Worm (Caenorhabditis elegans) whole organism, L4 larva: ENCODE results near the gene isy-1.
A peak's percentile ranks its signal among the peaks of the same experiment; 100 is the strongest.

ENCODE experiments used
- F37D6.2 ChIP-seq: sonication (generic microtip); optimal IDR thresholded peaks from 2 replicates; lab custom pipeline; 2016; ENCODE audit warnings: mild to moderate bottlenecking, missing genetic modification characterization, missing compliant biosample characterization
- F44E2.7 ChIP-seq: fragments of 200-800 bp; sonication (Bioruptor generic); IDR thresholded peaks from 2 replicates; pipeline ENCODE4 v2.1.2; 2022; ENCODE audit warnings: missing genetic modification characterization, missing compliant biosample characterization
- T20F7.1 ChIP-seq: fragments of 200-800 bp; sonication (Bioruptor generic); optimal IDR thresholded peaks from 2 replicates; lab custom pipeline; 2018; ENCODE audit warnings: mild to moderate bottlenecking, missing genetic modification characterization, missing compliant biosample characterization
- T26A8.4 ChIP-seq: fragments of 200-800 bp; sonication (Bioruptor generic); IDR thresholded peaks from 2 replicates; pipeline ENCODE4 v1.3.6; 2022; ENCODE audit warnings: missing genetic modification characterization, missing compliant biosample characterization
- Y105C5A.15 ChIP-seq: fragments of 200-800 bp; sonication (Bioruptor generic); IDR thresholded peaks from 2 replicates; pipeline ENCODE4 v1.3.6; 2022; ENCODE audit warnings: missing genetic modification characterization, missing compliant biosample characterization
- aha-1 ChIP-seq: fragments of 150-350 bp; peaks from one replicate; lab custom pipeline; 2014; ENCODE audit warnings: missing biosample characterization, missing genetic modification characterization
- ama-1 ChIP-seq: fragments of 150-350 bp; optimal IDR thresholded peaks from 2 replicates; lab custom pipeline; 2014; ENCODE audit warnings: inconsistent platforms, mixed read lengths
- ceh-32 ChIP-seq: sonication (generic microtip); optimal IDR thresholded peaks from 2 replicates; lab custom pipeline; 2016; ENCODE audit warnings: mild to moderate bottlenecking, missing genetic modification characterization, missing compliant biosample characterization; ENCODE audit not compliant: poor library complexity
- ceh-62 ChIP-seq: sonication (generic microtip); optimal IDR thresholded peaks from 2 replicates; lab custom pipeline; 2017; ENCODE audit warnings: missing biosample characterization, missing genetic modification characterization
- ces-1 ChIP-seq: fragments of 150-350 bp; sonication (generic microtip); optimal IDR thresholded peaks from 4 replicates; lab custom pipeline; 2014; ENCODE audit warnings: missing biosample characterization, missing genetic modification reagents, missing genetic modification characterization
- daf-16 ChIP-seq, 3 experiments: sonication (generic microtip); optimal IDR thresholded peaks; 2 replicates each; lab custom pipeline; 2016 to 2017; ENCODE audit warnings: missing genetic modification characterization in 3 of 3, missing genetic modification reagents in 3 of 3, mild to moderate bottlenecking in 2 of 3, missing compliant biosample characterization in 2 of 3, missing biosample characterization in 1 of 3, moderate library complexity in 1 of 3
- dmd-6 ChIP-seq: fragments of 200-800 bp; sonication (Bioruptor generic); IDR thresholded peaks from 2 replicates; pipeline ENCODE4 v1.3.6; 2022; ENCODE audit warnings: missing genetic modification reagents, missing genetic modification characterization, missing compliant biosample characterization
- dmd-8 ChIP-seq: fragments of 200-800 bp; sonication (Bioruptor generic); IDR thresholded peaks from 2 replicates; pipeline ENCODE4 v1.3.6; 2022; ENCODE audit warnings: missing genetic modification characterization, missing compliant biosample characterization
- dve-1 ChIP-seq: sonication (generic microtip); optimal IDR thresholded peaks from 2 replicates; lab custom pipeline; 2017; ENCODE audit warnings: antibody characterized with exemption, mild to moderate bottlenecking, missing genetic modification characterization, missing compliant biosample characterization; ENCODE audit not compliant: insufficient read depth
- gei-8 ChIP-seq: fragments of 200-800 bp; sonication (Bioruptor generic); optimal IDR thresholded peaks from 2 replicates; lab custom pipeline; 2018; ENCODE audit warnings: mild to moderate bottlenecking, missing genetic modification characterization, missing compliant biosample characterization
- hif-1 ChIP-seq, 2 experiments: sonication (generic microtip); optimal IDR thresholded peaks; 2 replicates each; lab custom pipeline; 2016 to 2017; ENCODE audit warnings: missing compliant biosample characterization in 2 of 2, missing genetic modification characterization in 2 of 2, missing genetic modification reagents in 2 of 2, missing genotype in 2 of 2, mild to moderate bottlenecking in 1 of 2
- hlh-11 ChIP-seq: fragments of 200-800 bp; sonication (Bioruptor generic); optimal IDR thresholded peaks from 2 replicates; lab custom pipeline; 2018; ENCODE audit warnings: mild to moderate bottlenecking, missing genetic modification characterization, missing compliant biosample characterization
- hmg-1.1 ChIP-seq: fragments of 200-800 bp; sonication (Bioruptor generic); IDR thresholded peaks from 2 replicates; pipeline ENCODE4 v1.3.6; 2022; ENCODE audit warnings: missing genetic modification reagents, missing genetic modification characterization, missing compliant biosample characterization
- lin-15B ChIP-seq: fragments of 150-350 bp; sonication (generic microtip); optimal IDR thresholded peaks from 3 replicates; lab custom pipeline; 2014; ENCODE audit warnings: missing biosample characterization, missing genetic modification characterization
- lir-3 ChIP-seq: sonication (generic microtip); optimal IDR thresholded peaks from 2 replicates; lab custom pipeline; 2016; ENCODE audit warnings: mild to moderate bottlenecking, missing genetic modification characterization, missing compliant biosample characterization
- lsy-2 ChIP-seq, 2 experiments: fragments of 150-350 bp in 1 of 2; sonication (generic microtip) in 1 of 2; optimal IDR thresholded peaks; 2 replicates each; lab custom pipeline; 2014 to 2017; ENCODE audit warnings: missing biosample characterization in 2 of 2, missing genetic modification characterization in 2 of 2
- madf-5 ChIP-seq, 2 experiments: fragments of 200-800 bp; sonication (Bioruptor generic); IDR thresholded peaks; 2 replicates each; pipeline ENCODE4 v1.3.6; 2022; ENCODE audit warnings: missing compliant biosample characterization in 2 of 2, missing genetic modification characterization in 2 of 2
- mdt-29 ChIP-seq: fragments of 200-800 bp; sonication (Bioruptor generic); IDR thresholded peaks from 2 replicates; pipeline ENCODE4 v1.3.6; 2022; ENCODE audit warnings: missing genetic modification reagents, missing genetic modification characterization, missing compliant biosample characterization
- mep-1 ChIP-seq: fragments of 150-350 bp; sonication (generic microtip); optimal IDR thresholded peaks from 3 replicates; lab custom pipeline; 2014; ENCODE audit warnings: missing biosample characterization, missing genetic modification characterization
- nhr-111 ChIP-seq: fragments of 200-800 bp; sonication (Bioruptor generic); optimal IDR thresholded peaks from 2 replicates; lab custom pipeline; 2018; ENCODE audit warnings: mild to moderate bottlenecking, missing genetic modification characterization, missing compliant biosample characterization
- nhr-25 ChIP-seq: sonication (generic microtip); optimal IDR thresholded peaks from 2 replicates; lab custom pipeline; 2017; ENCODE audit warnings: missing genetic modification characterization, mild to moderate bottlenecking, missing compliant biosample characterization, antibody characterized with exemption, moderate library complexity, borderline replicate concordance; ENCODE audit not compliant: insufficient read depth
- nhr-41 ChIP-seq: fragments of 200-800 bp; sonication (Bioruptor generic); IDR thresholded peaks from 2 replicates; pipeline ENCODE4 v1.3.6; 2022; ENCODE audit warnings: missing genetic modification reagents, missing genetic modification characterization, missing compliant biosample characterization
- nhr-77 ChIP-seq: fragments of 150-350 bp; optimal IDR thresholded peaks from 2 replicates; lab custom pipeline; 2014; ENCODE audit warnings: missing biosample characterization, missing genetic modification characterization
- php-3 ChIP-seq: fragments of 200-800 bp; sonication (Bioruptor generic); IDR thresholded peaks from 2 replicates; pipeline ENCODE4 v1.3.6; 2022; ENCODE audit warnings: missing genetic modification reagents, missing genetic modification characterization, missing compliant biosample characterization
- saeg-2 ChIP-seq: fragments of 200-800 bp; sonication (Bioruptor generic); IDR thresholded peaks from 2 replicates; pipeline ENCODE4 v1.3.6; 2022; ENCODE audit warnings: missing genetic modification reagents, missing genetic modification characterization, missing compliant biosample characterization
- sdz-12 ChIP-seq: fragments of 200-800 bp; sonication (Bioruptor generic); optimal IDR thresholded peaks from 2 replicates; lab custom pipeline; 2018; ENCODE audit warnings: mild to moderate bottlenecking, missing genetic modification characterization, missing compliant biosample characterization
- skn-1 ChIP-seq: fragments of 150-350 bp; optimal IDR thresholded peaks from 2 replicates; lab custom pipeline; 2014; ENCODE audit warnings: missing biosample characterization, missing genetic modification characterization
- tra-1 ChIP-seq: fragments of 200-800 bp; sonication (Bioruptor generic); IDR thresholded peaks from 2 replicates; pipeline ENCODE4 v1.3.6; 2022; ENCODE audit warnings: missing genetic modification reagents, missing genetic modification characterization, missing compliant biosample characterization
- unc-62 ChIP-seq, 3 experiments: fragments of 150-350 bp in 1 of 3; sonication (generic microtip); optimal IDR thresholded peaks in 2 of 3; peaks in 1 of 3; 1 replicate in 1 of 3; 2 replicates in 2 of 3; lab custom pipeline; 2014 to 2017; ENCODE audit warnings: missing biosample characterization in 3 of 3, missing genetic modification characterization in 3 of 3, missing genetic modification reagents in 3 of 3, missing genotype in 1 of 3
- zag-1 ChIP-seq: fragments of 150-350 bp; optimal IDR thresholded peaks from 2 replicates; lab custom pipeline; 2014; ENCODE audit warnings: missing biosample characterization, missing genetic modification characterization
- zfp-2 ChIP-seq: sonication (generic microtip); optimal IDR thresholded peaks from 2 replicates; lab custom pipeline; 2016; ENCODE audit warnings: mild to moderate bottlenecking, missing genetic modification characterization, missing compliant biosample characterization
- zfp-3 ChIP-seq: fragments of 200-800 bp; sonication (Bioruptor generic); conservative IDR thresholded peaks from 2 replicates; pipeline ENCODE4 v1.3.6; 2022; ENCODE audit warnings: missing genetic modification reagents, missing genetic modification characterization, missing compliant biosample characterization
- ztf-7 ChIP-seq: fragments of 150-350 bp; optimal IDR thresholded peaks from 2 replicates; lab custom pipeline; 2014; ENCODE audit warnings: missing biosample characterization, missing genetic modification characterization

The isy-1 gene

ce11 chrV:10955681-10956476, 44.6 kb downstream of the isy-1 start, which contains the start of gene F17C11.13 (continued):
- TF ChIP-seq php-3 (GFP tag; lab: Robert Waterston, UW) (no peak), ztf-7 (tag; lab: Kevin White, UChicago) (no peak), dmd-6 (peak; percentile 23; the same call in 1 of the 2 replicates), madf-5 (GFP tag; IDR thresholded peaks at IDR 0.05; lab: Robert Waterston, UW) (no peak), zfp-3 (GFP tag; lab: Robert Waterston, UW) (0 out of 2 replicates have a peak, but pooled peaks have one; percentile 19)

- no peak for TF ChIP-seq daf-16 (GFP tag; optimal IDR thresholded peaks at IDR 0.05; lab: Kevin White, UChicago)
- peak; percentile 27 for TF ChIP-seq daf-16 (tag; optimal IDR thresholded peaks at IDR 0.05; lab: Kevin White, UChicago)
- no peak for TF ChIP-seq F37D6.2 (tag; lab: Kevin White, UChicago)
- peak; percentile 7 for TF ChIP-seq dve-1 (tag; lab: Kevin White, UChicago)
- no peak for TF ChIP-seq gei-8 (GFP tag; lab: Kevin White, UChicago)
- TF ChIP-seq nhr-77 (tag; lab: Kevin White, UChicago), result no peak
- TF ChIP-seq nhr-41, result no peak
These were observed 45.7 kb downstream of the isy-1 start, which contains the start of gene F17C11.6 for ce11 chrV:10954832-10955231. TSS of gene F17C11.6 (plus strand) at chrV:10955121.

ce11 chrV:10954334-10954733, 46.2 kb downstream of the isy-1 start, which contains the start of gene clec-221:
TSS of gene clec-221 (minus strand) at chrV:10954434.
- TF ChIP-seq hlh-11 (tag; lab: Kevin White, UChicago) (no peak), madf-5 (GFP tag; IDR thresholded peaks at IDR 0.05; lab: Robert Waterston, UW) (no peak), zfp-2 (tag; lab: Kevin White, UChicago) (no peak), zag-1 (tag; lab: Kevin White, UChicago) (no peak), F44E2.7 (no peak), lin-15B (tag; lab: Kevin White, UChicago) (no peak), ceh-62 (tag; lab: Kevin White, UChicago) (no peak), T26A8.4 (GFP tag; lab: Robert Waterston, UW) (no peak), dmd-8 (GFP tag; lab: Robert Waterston, UW) (no peak), ceh-32 (tag; lab: Kevin White, UChicago) (no peak)

- TF ChIP-seq nhr-111 (GFP tag; lab: Kevin White, UChicago) (no peak), saeg-2 (GFP tag; lab: Robert Waterston, UW) (peak; percentile 57; the same call in 1 of the 2 replicates), ces-1 (no peak), T20F7.1 (GFP tag; lab: Kevin White, UChicago) (peak; percentile 69), lin-15B (tag; lab: Kevin White, UChicago) (no peak), nhr-77 (tag; lab: Kevin White, UChicago) (peak; percentile 24), sdz-12 (peak; percentile 59), Y105C5A.15 (GFP tag; lab: Robert Waterston, UW) (no peak), skn-1 (no peak), mdt-29 (0 out of 2 replicates have a peak, but pooled peaks have one; percentile 32), ama-1 (peak; percentile 72), zfp-3 (GFP tag; lab: Robert Waterston, UW) (peak; percentile 95), daf-16 (GFP tag; optimal IDR thresholded peaks at IDR 0.05; lab: Kevin White, UChicago) (peak in 1 of 2 experiments; percentile 48), daf-16 (tag; optimal IDR thresholded peaks at IDR 0.05; lab: Kevin White, UChicago) (no peak), unc-62 (GFP tag; optimal IDR thresholded peaks at IDR 0.05 in 1 of 2; lab: Kevin White, UChicago) (peak; percentile 19 to 67), unc-62 (tag; optimal IDR thresholded peaks at IDR 0.05; lab: Kevin White, UChicago) (no peak), aha-1 (tag; lab: Kevin White, UChicago) (peak; percentile 29), zag-1 (tag; lab: Kevin White, UChicago) (no peak), lsy-2 (tag; optimal IDR thresholded peaks at IDR 0.05; lab: Kevin White, UChicago) (peak in 1 of 2 experiments; percentile 61), dmd-6 (no peak; the same call in 1 of the 2 replicates), hmg-1.1 (GFP tag; lab: Robert Waterston, UW) (peak; percentile 43; the same call in 1 of the 2 replicates), mep-1 (tag; lab: Kevin White, UChicago) (peak; percentile 35), dve-1 (tag; lab: Kevin White, UChicago) (peak; percentile 42), nhr-25 (tag; lab: Kevin White, UChicago) (peak; percentile 18), hif-1 (tag; optimal IDR thresholded peaks at IDR 0.05; lab: Kevin White, UChicago) (peak in 1 of 2 experiments; percentile 6), lir-3 (tag; lab: Kevin White, UChicago) (no peak), tra-1 (GFP tag; lab: Robert Waterston, UW) (0 out of 2 replicates have a peak, but pooled peaks have one; percentile 8)
These were observed 46.9 kb downstream of the isy-1 start for ce11 chrV:10953471-10954155.
